Worm (Caenorhabditis elegans) whole organism, L1 larva: ENCODE measurements around the gene W05H9.4.

Experiments
- fos-1 ChIP-seq: fragments of 150-350 bp; optimal IDR thresholded peaks from 2 replicates; lab custom pipeline; 2014; ENCODE audit warnings: missing biosample characterization, missing genetic modification characterization
- grh-1 ChIP-seq: fragments of 200-800 bp; sonication (Bioruptor generic); IDR thresholded peaks from 2 replicates; pipeline ENCODE4 v1.3.6; 2022; ENCODE audit warnings: missing genetic modification reagents, missing genetic modification characterization, missing compliant biosample characterization
- snpc-4 ChIP-seq: fragments of 150-350 bp; optimal IDR thresholded peaks from 2 replicates; lab custom pipeline; 2014; ENCODE audit warnings: missing biosample characterization, missing genetic modification characterization
- unc-62 ChIP-seq: fragments of 150-350 bp; optimal IDR thresholded peaks from 2 replicates; lab custom pipeline; 2014; ENCODE audit warnings: missing biosample characterization, missing genetic modification reagents, missing genetic modification characterization

- TF ChIP-seq grh-1 (GFP tag; lab: Robert Waterston, UW): no peak
- TF ChIP-seq snpc-4 (tag; lab: Kevin White, UChicago): no peak
- no peak for TF ChIP-seq fos-1 (tag; lab: Kevin White, UChicago)
- no peak for TF ChIP-seq unc-62 (GFP tag; lab: Kevin White, UChicago)
Measured at ce11 chrX:6275343-6275742, 11.9 kb downstream of the W05H9.4 start.
